Fruit fly (Drosophila melanogaster) whole organism, embryonic: Measurements from ENCODE around the gene CG6928.

Experiments
- Abd-B ChIP-seq: fragments of 200-800 bp; sonication (Bioruptor generic); optimal IDR thresholded peaks from 2 replicates; lab custom pipeline; 2018; ENCODE audit warnings: missing biosample characterization, mild to moderate bottlenecking, missing genetic modification characterization, moderate library complexity
- Aef1 ChIP-seq: fragments of 200-800 bp; sonication (Bioruptor generic); IDR thresholded peaks from 3 replicates; pipeline ENCODE4 v1.3.6; 2022; ENCODE audit warnings: missing biosample characterization, missing genetic modification characterization
- Atf-2 ChIP-seq: fragments of 200-800 bp; sonication (Bioruptor generic); optimal IDR thresholded peaks from 2 replicates; lab custom pipeline; 2016; ENCODE audit warnings: missing biosample characterization, missing genetic modification characterization
- CG1024 ChIP-seq: fragments of 200-800 bp; sonication (Bioruptor generic); IDR thresholded peaks from 2 replicates; pipeline ENCODE4 v1.3.6; 2022; ENCODE audit warnings: missing biosample characterization, missing genetic modification characterization
- CG13296 ChIP-seq: fragments of 200-800 bp; sonication (Bioruptor generic); optimal IDR thresholded peaks from 3 replicates; lab custom pipeline; 2018; ENCODE audit warnings: missing biosample characterization, mild to moderate bottlenecking, missing genetic modification characterization
- CG14441 ChIP-seq: fragments of 200-800 bp; sonication (Bioruptor generic); IDR thresholded peaks from 2 replicates; pipeline ENCODE4 v1.3.6; 2022; ENCODE audit warnings: missing biosample characterization, missing genetic modification characterization
- CG14667 ChIP-seq: fragments of 200-800 bp; sonication (Bioruptor generic); IDR thresholded peaks from 2 replicates; pipeline ENCODE4 v1.3.6; 2022; ENCODE audit warnings: missing biosample characterization, missing genetic modification characterization
- CG14860 ChIP-seq: fragments of 200-800 bp; sonication (Bioruptor generic); IDR thresholded peaks from 3 replicates; pipeline ENCODE4 v1.3.6; 2022; ENCODE audit warnings: missing biosample characterization, missing genetic modification characterization; ENCODE audit not compliant: partially characterized antibody
- CG14965 ChIP-seq: fragments of 200-800 bp; sonication (Bioruptor generic); optimal IDR thresholded peaks from 2 replicates; lab custom pipeline; 2016; ENCODE audit warnings: missing biosample characterization, missing genetic modification characterization, borderline replicate concordance
- CG1647 ChIP-seq: fragments of 200-800 bp; sonication (Bioruptor generic); optimal IDR thresholded peaks from 3 replicates; lab custom pipeline; 2016; ENCODE audit warnings: missing biosample characterization, missing genetic modification characterization
- CG17612 ChIP-seq: fragments of 200-800 bp; sonication (Bioruptor generic); IDR thresholded peaks from 2 replicates; pipeline ENCODE4 v1.3.6; 2022; ENCODE audit warnings: missing biosample characterization, missing genetic modification characterization
- CG2875 ChIP-seq: fragments of 200-800 bp; sonication (Bioruptor generic); optimal IDR thresholded peaks from 2 replicates; lab custom pipeline; 2017; ENCODE audit warnings: missing biosample characterization, mild to moderate bottlenecking, missing genetic modification characterization, missing genetic modification reagents
- CG31365 ChIP-seq: fragments of 200-800 bp; sonication (Bioruptor generic); optimal IDR thresholded peaks from 2 replicates; lab custom pipeline; 2018; ENCODE audit warnings: missing biosample characterization, mild to moderate bottlenecking, missing genetic modification characterization
- CG3838 ChIP-seq: fragments of 200-800 bp; sonication (Bioruptor generic); optimal IDR thresholded peaks from 3 replicates; lab custom pipeline; 2016; ENCODE audit warnings: missing biosample characterization, missing genetic modification characterization
- CG4424 ChIP-seq: fragments of 200-800 bp; sonication (Bioruptor generic); optimal IDR thresholded peaks from 3 replicates; lab custom pipeline; 2016; ENCODE audit warnings: missing biosample characterization, missing genetic modification characterization
- CG4617 ChIP-seq: fragments of 200-800 bp; sonication (Bioruptor generic); optimal IDR thresholded peaks from 3 replicates; lab custom pipeline; 2016; ENCODE audit warnings: missing biosample characterization, missing genetic modification characterization, borderline replicate concordance
- CG4707 ChIP-seq: fragments of 200-800 bp; sonication (Bioruptor generic); optimal IDR thresholded peaks from 2 replicates; lab custom pipeline; 2018; ENCODE audit warnings: missing biosample characterization, mild to moderate bottlenecking, missing genetic modification characterization, moderate library complexity
- CG8388 ChIP-seq: fragments of 200-800 bp; sonication (Bioruptor generic); optimal IDR thresholded peaks from 2 replicates; lab custom pipeline; 2019; ENCODE audit warnings: missing biosample characterization, mild to moderate bottlenecking, missing genetic modification characterization, moderate library complexity
- CG8924 ChIP-seq: fragments of 200-800 bp; optimal IDR thresholded peaks from 3 replicates; lab custom pipeline; 2019; ENCODE audit warnings: missing biosample characterization, mild to moderate bottlenecking, missing genetic modification characterization, moderate library complexity
- CG9727 ChIP-seq: fragments of 200-800 bp; sonication (Bioruptor generic); optimal IDR thresholded peaks from 3 replicates; lab custom pipeline; 2017; ENCODE audit warnings: missing biosample characterization, mild to moderate bottlenecking, missing genetic modification characterization
- CG9932 ChIP-seq: fragments of 200-800 bp; sonication (Bioruptor generic); IDR thresholded peaks from 2 replicates; pipeline ENCODE4 v1.3.6; 2022; ENCODE audit warnings: missing biosample characterization, missing genetic modification characterization
- CrebB ChIP-seq: fragments of 200-800 bp; sonication (Bioruptor generic); optimal IDR thresholded peaks from 3 replicates; lab custom pipeline; 2018; ENCODE audit warnings: missing biosample characterization, mild to moderate bottlenecking, missing genetic modification characterization
- Eip74EF ChIP-seq, 2 experiments: fragments of 200-800 bp in 1 of 2; fragments of >200 bp in 1 of 2; sonication (Bioruptor generic) in 1 of 2; optimal IDR thresholded peaks; 2 replicates each; lab custom pipeline; 2017 to 2019; ENCODE audit warnings: missing biosample characterization in 2 of 2, missing genetic modification characterization in 2 of 2, mild to moderate bottlenecking in 1 of 2, moderate library complexity in 1 of 2
- Ets97D ChIP-seq: fragments of 200-800 bp; sonication (Bioruptor generic); optimal IDR thresholded peaks from 3 replicates; lab custom pipeline; 2016; ENCODE audit warnings: missing biosample characterization, missing genetic modification characterization
- Hr3 ChIP-seq: fragments of 200-800 bp; sonication (Bioruptor generic); optimal IDR thresholded peaks from 3 replicates; lab custom pipeline; 2016; ENCODE audit warnings: missing biosample characterization, missing genetic modification characterization
- Jarid2 ChIP-seq: fragments of 200-800 bp; sonication (Bioruptor generic); optimal IDR thresholded peaks from 3 replicates; lab custom pipeline; 2017; ENCODE audit warnings: mild to moderate bottlenecking, missing biosample characterization, missing genetic modification reagents, missing genetic modification characterization
- Meics ChIP-seq: fragments of 200-800 bp; sonication (Bioruptor generic); optimal IDR thresholded peaks from 2 replicates; lab custom pipeline; 2017; ENCODE audit warnings: missing biosample characterization, mild to moderate bottlenecking, missing genetic modification characterization
- Nf-YB ChIP-seq: fragments of 200-800 bp; sonication (Bioruptor generic); optimal IDR thresholded peaks from 3 replicates; lab custom pipeline; 2019; ENCODE audit warnings: missing biosample characterization, mild to moderate bottlenecking, missing genetic modification characterization, moderate library complexity
- Rfx ChIP-seq: fragments of 200-800 bp; sonication (Bioruptor generic); IDR thresholded peaks from 2 replicates; pipeline ENCODE4 v1.3.6; 2022; ENCODE audit warnings: missing biosample characterization, missing genetic modification characterization
- Six4 ChIP-seq: fragments of 200-800 bp; sonication (Bioruptor generic); optimal IDR thresholded peaks from 2 replicates; lab custom pipeline; 2016; ENCODE audit warnings: missing biosample characterization, missing genetic modification characterization
- al ChIP-seq: fragments of 200-800 bp; sonication (Bioruptor generic); IDR thresholded peaks from 2 replicates; pipeline ENCODE4 v1.3.6; 2022; ENCODE audit warnings: missing biosample characterization, missing genetic modification characterization
- bab2 ChIP-seq: fragments of 200-800 bp; sonication (Bioruptor generic); optimal IDR thresholded peaks from 2 replicates; lab custom pipeline; 2016; ENCODE audit warnings: missing biosample characterization, missing genetic modification characterization
- bcd ChIP-seq: fragments of 200-800 bp; sonication (Bioruptor generic); optimal IDR thresholded peaks from 2 replicates; lab custom pipeline; 2017; ENCODE audit warnings: missing biosample characterization, mild to moderate bottlenecking, missing genetic modification characterization
- bsh ChIP-seq, 2 experiments: fragments of 200-800 bp; sonication (Bioruptor generic); optimal IDR thresholded peaks; 2 replicates each; lab custom pipeline; 2017 to 2018; ENCODE audit warnings: mild to moderate bottlenecking in 2 of 2, missing biosample characterization in 2 of 2, missing genetic modification characterization in 2 of 2, moderate library complexity in 1 of 2
- dati ChIP-seq: fragments of 200-800 bp; sonication (Bioruptor generic); IDR thresholded peaks from 2 replicates; pipeline ENCODE4 v1.3.6; 2022; ENCODE audit warnings: missing biosample characterization, missing genetic modification characterization
- dmrt11E ChIP-seq: fragments of 200-800 bp; sonication (Bioruptor generic); optimal IDR thresholded peaks from 3 replicates; lab custom pipeline; 2018; ENCODE audit warnings: missing biosample characterization, mild to moderate bottlenecking, missing genetic modification characterization, moderate library complexity
- grau ChIP-seq: fragments of 200-800 bp; optimal IDR thresholded peaks from 3 replicates; lab custom pipeline; 2019; ENCODE audit warnings: missing biosample characterization, mild to moderate bottlenecking, missing genetic modification characterization, moderate library complexity
- ind ChIP-seq: fragments of 200-800 bp; sonication (Bioruptor generic); optimal IDR thresholded peaks from 3 replicates; lab custom pipeline; 2016; ENCODE audit warnings: missing biosample characterization, missing genetic modification characterization
- lab ChIP-seq: fragments of 200-800 bp; sonication (Bioruptor generic); optimal IDR thresholded peaks from 3 replicates; lab custom pipeline; 2017; ENCODE audit warnings: missing biosample characterization, missing genetic modification characterization, mild to moderate bottlenecking, moderate library complexity, missing genetic modification reagents
- nmo ChIP-seq: fragments of 200-800 bp; sonication (Bioruptor generic); optimal IDR thresholded peaks from 2 replicates; lab custom pipeline; 2018; ENCODE audit warnings: missing biosample characterization, mild to moderate bottlenecking, missing genetic modification characterization, moderate library complexity
- phol ChIP-seq: fragments of 200-800 bp; sonication (Bioruptor generic); optimal IDR thresholded peaks from 3 replicates; lab custom pipeline; 2018; ENCODE audit warnings: missing biosample characterization, mild to moderate bottlenecking, missing genetic modification characterization, moderate library complexity
- prd ChIP-seq, 3 experiments: fragments of >200 bp in 2 of 3; fragments of 200-800 bp in 1 of 3; sonication (Bioruptor generic) in 1 of 3; optimal IDR thresholded peaks in 2 of 3; IDR thresholded peaks in 1 of 3; 2 replicates in 2 of 3; 3 replicates in 1 of 3; pipeline versions ENCODE4 v1.3.6 to Lab custom; 2017 to 2022; ENCODE audit warnings: missing biosample characterization in 1 of 3, missing genetic modification characterization in 1 of 3
- row ChIP-seq: fragments of 200-800 bp; sonication (Bioruptor generic); IDR thresholded peaks from 3 replicates; pipeline ENCODE4 v1.3.6; 2022; ENCODE audit warnings: missing biosample characterization, missing genetic modification characterization
- salm ChIP-seq: fragments of 200-800 bp; sonication (Bioruptor generic); optimal IDR thresholded peaks from 2 replicates; lab custom pipeline; 2018; ENCODE audit warnings: missing biosample characterization, mild to moderate bottlenecking, missing genetic modification characterization
- schlank ChIP-seq: fragments of 200-800 bp; sonication (Bioruptor generic); optimal IDR thresholded peaks from 2 replicates; lab custom pipeline; 2018; ENCODE audit warnings: missing biosample characterization, mild to moderate bottlenecking, missing genetic modification characterization
- ssp ChIP-seq: fragments of 200-800 bp; sonication (Bioruptor generic); IDR thresholded peaks from 2 replicates; pipeline ENCODE4 v1.3.6; 2022; ENCODE audit warnings: missing biosample characterization, missing genetic modification characterization
- stc ChIP-seq: fragments of 200-800 bp; sonication (Bioruptor generic); IDR thresholded peaks from 2 replicates; pipeline ENCODE4 v1.3.6; 2022; ENCODE audit warnings: missing biosample characterization, missing genetic modification characterization
- usp ChIP-seq: fragments of >200 bp; optimal IDR thresholded peaks from 2 replicates; lab custom pipeline; 2017; ENCODE audit warnings: missing biosample characterization, missing genetic modification characterization
- zen ChIP-seq: fragments of 200-800 bp; sonication (Bioruptor generic); optimal IDR thresholded peaks from 3 replicates; lab custom pipeline; 2018; ENCODE audit warnings: missing biosample characterization, mild to moderate bottlenecking, missing genetic modification characterization, moderate library complexity

The CG6928 gene

DNA sequence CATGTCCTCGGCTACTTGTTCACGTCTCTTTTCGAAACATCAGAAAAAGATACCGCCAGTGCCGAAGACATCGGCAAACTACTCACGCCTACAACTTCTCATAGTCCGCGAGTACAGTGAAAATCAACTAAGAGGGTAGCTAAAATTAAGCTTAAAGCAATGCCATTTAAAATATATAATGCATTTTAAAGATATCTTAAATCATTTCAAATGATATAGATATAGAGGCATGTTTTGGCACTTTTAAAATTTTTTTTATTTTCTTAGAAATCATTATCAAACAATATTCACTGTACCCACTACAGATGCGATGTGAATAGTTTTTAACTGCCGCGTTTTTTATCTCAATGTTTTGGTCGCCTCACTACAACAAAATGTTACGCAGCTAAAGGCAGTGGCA is 47.7 kb downstream of the CG6928 start (continued):
- TF ChIP-seq zen (peak; percentile 13), bcd (GFP tag; lab: Kevin White, UChicago) (peak; percentile 16), CG3838 (GFP tag; lab: Kevin White, UChicago) (no peak), grau (tag; lab: Kevin White, UChicago) (peak; percentile 82), dati (no peak), Atf-2 (GFP tag; lab: Kevin White, UChicago) (no peak), CG14441 (GFP tag; lab: Robert Waterston, UW) (peak; percentile 47), CG8388 (peak; percentile 4), Nf-YB (no peak), stc (0 out of 2 replicates have a peak, but pooled peaks have one; percentile 15), CG2875 (no peak), Six4 (peak; percentile 14), row (peak; percentile 68), CG4707 (no peak), CG14965 (no peak), CG13296 (peak; percentile 37), Abd-B (GFP tag; lab: Kevin White, UChicago) (peak; percentile 55), CG9727 (peak; percentile 38), prd (optimal IDR thresholded peaks at IDR 0.05; lab: Kevin White, UChicago) (no peak), prd (GFP tag; IDR thresholded peaks at IDR 0.05; lab: Robert Waterston, UW) (peak; percentile 67), CG1647 (GFP tag; lab: Kevin White, UChicago) (no peak), CG14667 (GFP tag; lab: Robert Waterston, UW) (peak; percentile 44; the same call in 1 of the 2 replicates), schlank (tag; lab: Kevin White, UChicago) (no peak), CG4424 (GFP tag; lab: Kevin White, UChicago) (peak; percentile 16), phol (peak; percentile 43), CG4617 (no peak), CG1024 (GFP tag; lab: Robert Waterston, UW) (0 out of 2 replicates have a peak, but pooled peaks have one; percentile 17), al (GFP tag; lab: Robert Waterston, UW) (peak; percentile 45; the same call in 1 of the 2 replicates), nmo (GFP tag; lab: Kevin White, UChicago) (peak; percentile 14), Meics (GFP tag; lab: Kevin White, UChicago) (peak; percentile 24), bsh (GFP tag; optimal IDR thresholded peaks at IDR 0.05; lab: Kevin White, UChicago) (peak in 1 of 2 experiments; percentile 15), CG14860 (GFP tag; lab: Robert Waterston, UW) (no peak), CrebB (tag; lab: Kevin White, UChicago) (no peak), Hr3 (GFP tag; lab: Kevin White, UChicago) (peak; percentile 1), dmrt11E (tag; lab: Kevin White, UChicago) (peak; percentile 2), lab (GFP tag; lab: Kevin White, UChicago) (peak; percentile 17), ind (GFP tag; lab: Kevin White, UChicago) (peak; percentile 26), Ets97D (no peak), CG9932 (GFP tag; lab: Robert Waterston, UW) (peak; percentile 48), Aef1 (GFP tag; lab: Robert Waterston, UW) (peak; percentile 27; the same call in 1 of the 3 replicates), salm (tag; lab: Kevin White, UChicago) (no peak), CG17612 (GFP tag; lab: Robert Waterston, UW) (peak; percentile 8; the same call in 1 of the 2 replicates), Eip74EF (GFP tag; optimal IDR thresholded peaks at IDR 0.05; lab: Kevin White, UChicago) (no peak), Jarid2 (no peak), CG8924 (tag; lab: Kevin White, UChicago) (peak; percentile 27), bab2 (GFP tag; lab: Kevin White, UChicago) (peak; percentile 8), usp (GFP tag; lab: Kevin White, UChicago) (no peak), CG31365 (tag; lab: Kevin White, UChicago) (no peak), ssp (GFP tag; lab: Robert Waterston, UW) (0 out of 2 replicates have a peak, but pooled peaks have one; percentile 13), Rfx (peak; percentile 61)
